Fruit fly (Drosophila melanogaster) whole organism, embryonic: ENCODE results near the gene VhaAC45RP.

Experiments
- ATbp ChIP-seq: fragments of 200-800 bp; sonication (Bioruptor generic); optimal IDR thresholded peaks from 2 replicates; lab custom pipeline; 2017; ENCODE audit warnings: missing biosample characterization, mild to moderate bottlenecking, missing genetic modification characterization, missing genetic modification reagents
- Awh ChIP-seq: fragments of 200-800 bp; sonication (Bioruptor generic); IDR thresholded peaks from 2 replicates; pipeline ENCODE4, ENCODE4 v1.3.6; 2022; ENCODE audit warnings: missing biosample characterization, missing genetic modification characterization
- Bdp1 ChIP-seq: fragments of 200-800 bp; sonication (Bioruptor generic); optimal IDR thresholded peaks from 3 replicates; lab custom pipeline; 2016; ENCODE audit warnings: missing biosample characterization, missing genetic modification characterization
- CG10431 ChIP-seq: fragments of 200-800 bp; sonication (Bioruptor generic); optimal IDR thresholded peaks from 3 replicates; lab custom pipeline; 2018; ENCODE audit warnings: missing biosample characterization, mild to moderate bottlenecking, missing genetic modification characterization
- CG11695 ChIP-seq: fragments of 200-800 bp; sonication (Bioruptor generic); IDR thresholded peaks from 3 replicates; pipeline ENCODE4 v1.3.6; 2022; ENCODE audit warnings: missing biosample characterization, missing genetic modification characterization
- CG12659 ChIP-seq: fragments of 200-800 bp; sonication (Bioruptor generic); optimal IDR thresholded peaks from 3 replicates; lab custom pipeline; 2017; ENCODE audit warnings: mild to moderate bottlenecking, missing biosample characterization, missing genetic modification reagents, missing genetic modification characterization
- CG13287 ChIP-seq: fragments of 200-800 bp; sonication (Bioruptor generic); IDR thresholded peaks from 2 replicates; pipeline ENCODE4 v1.3.6; 2022; ENCODE audit warnings: missing biosample characterization, missing genetic modification characterization; ENCODE audit not compliant: partially characterized antibody
- CG14860 ChIP-seq: fragments of 200-800 bp; sonication (Bioruptor generic); IDR thresholded peaks from 3 replicates; pipeline ENCODE4 v1.3.6; 2022; ENCODE audit warnings: missing biosample characterization, missing genetic modification characterization; ENCODE audit not compliant: partially characterized antibody
- CG17359 ChIP-seq: fragments of 200-800 bp; sonication (Bioruptor generic); optimal IDR thresholded peaks from 3 replicates; lab custom pipeline; 2018; ENCODE audit warnings: missing biosample characterization, mild to moderate bottlenecking, missing genetic modification characterization, moderate library complexity
- CG17829 ChIP-seq: fragments of 200-800 bp; optimal IDR thresholded peaks from 2 replicates; lab custom pipeline; 2019; ENCODE audit warnings: missing biosample characterization, mild to moderate bottlenecking, missing genetic modification characterization, moderate library complexity
- CG18011 ChIP-seq: fragments of 200-800 bp; sonication (Bioruptor generic); optimal IDR thresholded peaks from 2 replicates; lab custom pipeline; 2017; ENCODE audit warnings: missing biosample characterization, missing genetic modification characterization, mild to moderate bottlenecking, moderate library complexity, missing genotype
- CG3163 ChIP-seq: fragments of 200-800 bp; sonication (Bioruptor generic); optimal IDR thresholded peaks from 3 replicates; lab custom pipeline; 2016; ENCODE audit warnings: missing biosample characterization, missing genetic modification characterization
- CG3281 ChIP-seq: fragments of 200-800 bp; sonication (Bioruptor generic); optimal IDR thresholded peaks from 3 replicates; lab custom pipeline; 2017; ENCODE audit warnings: missing biosample characterization, mild to moderate bottlenecking, missing genetic modification characterization
- CG3847 ChIP-seq: fragments of 200-800 bp; sonication (Bioruptor generic); IDR thresholded peaks from 2 replicates; pipeline ENCODE4 v1.3.6; 2022; ENCODE audit warnings: missing biosample characterization, missing genetic modification characterization
- CG5245 ChIP-seq: fragments of 200-800 bp; sonication (Bioruptor generic); optimal IDR thresholded peaks from 3 replicates; lab custom pipeline; 2016; ENCODE audit warnings: missing biosample characterization, missing genetic modification characterization
- CG7271 ChIP-seq: fragments of 200-800 bp; sonication (Bioruptor generic); optimal IDR thresholded peaks from 2 replicates; lab custom pipeline; 2018; ENCODE audit warnings: missing biosample characterization, mild to moderate bottlenecking, missing genetic modification characterization, moderate library complexity
- CG8281 ChIP-seq: fragments of 200-800 bp; sonication (Bioruptor generic); optimal IDR thresholded peaks from 2 replicates; lab custom pipeline; 2018; ENCODE audit warnings: missing biosample characterization, mild to moderate bottlenecking, missing genetic modification characterization, moderate library complexity
- CG8944 ChIP-seq: fragments of 200-800 bp; sonication (Bioruptor generic); optimal IDR thresholded peaks from 3 replicates; lab custom pipeline; 2016; ENCODE audit warnings: missing biosample characterization, missing genetic modification characterization
- Chrac-16 ChIP-seq: fragments of 200-800 bp; sonication (Bioruptor generic); optimal IDR thresholded peaks from 3 replicates; lab custom pipeline; 2016; ENCODE audit warnings: missing biosample characterization, missing genetic modification characterization
- Dfd ChIP-seq, 2 experiments: fragments of >200 bp; optimal IDR thresholded peaks; 2 replicates each; lab custom pipeline; 2017; ENCODE audit warnings: missing biosample characterization in 2 of 2, missing genetic modification characterization in 2 of 2
- E2f1 ChIP-seq: fragments of 200-800 bp; sonication (Bioruptor generic); IDR thresholded peaks from 2 replicates; pipeline ENCODE4 v1.3.6; 2022; ENCODE audit warnings: missing biosample characterization, missing genetic modification characterization
- Elba2 ChIP-seq: fragments of 200-800 bp; sonication (Bioruptor generic); optimal IDR thresholded peaks from 3 replicates; lab custom pipeline; 2016; ENCODE audit warnings: missing biosample characterization, missing genetic modification characterization
- Fer2 ChIP-seq: fragments of 200-800 bp; sonication (Bioruptor generic); optimal IDR thresholded peaks from 2 replicates; lab custom pipeline; 2018; ENCODE audit warnings: missing biosample characterization, mild to moderate bottlenecking, missing genetic modification characterization, moderate library complexity
- H15 ChIP-seq: fragments of 200-800 bp; sonication (Bioruptor generic); IDR thresholded peaks from 3 replicates; pipeline ENCODE4 v1.3.6; 2022; ENCODE audit warnings: missing biosample characterization, missing genetic modification characterization
- Jarid2 ChIP-seq: fragments of 200-800 bp; sonication (Bioruptor generic); optimal IDR thresholded peaks from 3 replicates; lab custom pipeline; 2017; ENCODE audit warnings: mild to moderate bottlenecking, missing biosample characterization, missing genetic modification reagents, missing genetic modification characterization
- MBD-R2 ChIP-seq: fragments of 200-800 bp; sonication (Bioruptor generic); IDR thresholded peaks from 2 replicates; pipeline ENCODE4 v1.3.6; 2022; ENCODE audit warnings: missing biosample characterization, missing genetic modification characterization
- Med ChIP-seq: fragments of 200-800 bp; sonication (Bioruptor generic); peaks from one replicate; lab custom pipeline; 2016; ENCODE audit warnings: missing biosample characterization, missing genetic modification characterization, mild to moderate bottlenecking, inconsistent platforms, moderate library complexity
- NK7.1 ChIP-seq: fragments of 200-800 bp; sonication (Bioruptor generic); optimal IDR thresholded peaks from 3 replicates; lab custom pipeline; 2016; ENCODE audit warnings: missing biosample characterization, missing genetic modification characterization
- Nf-YC ChIP-seq: fragments of 200-800 bp; optimal IDR thresholded peaks from 3 replicates; lab custom pipeline; 2019; ENCODE audit warnings: missing biosample characterization, mild to moderate bottlenecking, missing genetic modification characterization, moderate library complexity
- Scr ChIP-seq: fragments of 200-800 bp; sonication (Bioruptor generic); IDR thresholded peaks from 2 replicates; pipeline ENCODE4 v1.3.6; 2022; ENCODE audit warnings: missing biosample characterization, missing genetic modification characterization; ENCODE audit not compliant: partially characterized antibody
- Ssrp ChIP-seq: fragments of 200-800 bp; sonication (Bioruptor generic); optimal IDR thresholded peaks from 2 replicates; lab custom pipeline; 2018; ENCODE audit warnings: missing biosample characterization, mild to moderate bottlenecking, missing genetic modification characterization, moderate library complexity
- bcd ChIP-seq: fragments of 200-800 bp; sonication (Bioruptor generic); optimal IDR thresholded peaks from 2 replicates; lab custom pipeline; 2017; ENCODE audit warnings: missing biosample characterization, mild to moderate bottlenecking, missing genetic modification characterization
- caup ChIP-seq: fragments of 200-800 bp; sonication (Bioruptor generic); optimal IDR thresholded peaks from 3 replicates; lab custom pipeline; 2017; ENCODE audit warnings: missing biosample characterization, mild to moderate bottlenecking, missing genetic modification characterization, moderate library complexity; ENCODE audit not compliant: severe bottlenecking
- crp ChIP-seq, 2 experiments: fragments of 200-800 bp; sonication (Bioruptor generic); optimal IDR thresholded peaks; 2 replicates in 1 of 2; 3 replicates in 1 of 2; lab custom pipeline; 2017; ENCODE audit warnings: missing biosample characterization in 2 of 2, missing genetic modification characterization in 2 of 2, mild to moderate bottlenecking in 1 of 2, moderate library complexity in 1 of 2
- cwo ChIP-seq: fragments of 200-800 bp; sonication (Bioruptor generic); optimal IDR thresholded peaks from 3 replicates; lab custom pipeline; 2017; ENCODE audit warnings: missing biosample characterization, missing genetic modification characterization, mild to moderate bottlenecking, moderate library complexity, missing genetic modification reagents
- esg ChIP-seq: fragments of 200-800 bp; sonication (Bioruptor generic); conservative IDR thresholded peaks from 2 replicates; pipeline ENCODE4 v1.3.6; 2022; ENCODE audit warnings: missing biosample characterization, missing genetic modification characterization
- fd96Cb ChIP-seq: fragments of 200-800 bp; sonication (Bioruptor generic); optimal IDR thresholded peaks from 2 replicates; lab custom pipeline; 2018; ENCODE audit warnings: missing biosample characterization, mild to moderate bottlenecking, missing genetic modification characterization, moderate library complexity
- grn ChIP-seq: fragments of 200-800 bp; sonication (Bioruptor generic); optimal IDR thresholded peaks from 3 replicates; lab custom pipeline; 2017; ENCODE audit warnings: missing biosample characterization, missing genetic modification characterization
- her ChIP-seq: fragments of 200-800 bp; sonication (Bioruptor generic); optimal IDR thresholded peaks from 2 replicates; lab custom pipeline; 2016; ENCODE audit warnings: missing biosample characterization, missing genetic modification characterization
- kay ChIP-seq: fragments of 200-800 bp; sonication (Bioruptor generic); optimal IDR thresholded peaks from 2 replicates; lab custom pipeline; 2016; ENCODE audit warnings: missing biosample characterization, missing genetic modification characterization
- maf-S ChIP-seq: fragments of 200-800 bp; sonication (Bioruptor generic); optimal IDR thresholded peaks from 2 replicates; lab custom pipeline; 2016; ENCODE audit warnings: missing biosample characterization, missing genetic modification characterization
- peb ChIP-seq: fragments of 200-800 bp; sonication (Bioruptor generic); IDR thresholded peaks from 2 replicates; pipeline ENCODE4 v1.3.6; 2022; ENCODE audit warnings: missing biosample characterization, missing genetic modification characterization
- prd ChIP-seq, 3 experiments: fragments of >200 bp in 2 of 3; fragments of 200-800 bp in 1 of 3; sonication (Bioruptor generic) in 1 of 3; optimal IDR thresholded peaks in 2 of 3; IDR thresholded peaks in 1 of 3; 2 replicates in 2 of 3; 3 replicates in 1 of 3; pipeline versions ENCODE4 v1.3.6 to Lab custom; 2017 to 2022; ENCODE audit warnings: missing biosample characterization in 1 of 3, missing genetic modification characterization in 1 of 3
- rib ChIP-seq: fragments of 200-800 bp; sonication (Bioruptor generic); IDR thresholded peaks from 2 replicates; pipeline ENCODE4 v1.3.6; 2022; ENCODE audit warnings: missing biosample characterization, missing genetic modification characterization
- ro ChIP-seq: fragments of 200-800 bp; sonication (Bioruptor generic); IDR thresholded peaks from 2 replicates; pipeline ENCODE4 v1.3.6; 2022; ENCODE audit warnings: missing biosample characterization, missing genetic modification characterization
- sna ChIP-seq: fragments of 200-800 bp; sonication (Bioruptor generic); IDR thresholded peaks from 2 replicates; pipeline ENCODE4 v1.3.6; 2022; ENCODE audit warnings: missing biosample characterization, missing genetic modification characterization; ENCODE audit not compliant: partially characterized antibody
- toy ChIP-seq: fragments of 200-800 bp; sonication (Bioruptor generic); IDR thresholded peaks from 2 replicates; pipeline ENCODE4 v1.3.6; 2022; ENCODE audit warnings: missing biosample characterization, missing genetic modification characterization
- unc-4 ChIP-seq: fragments of 200-800 bp; sonication (Bioruptor generic); IDR thresholded peaks from 2 replicates; pipeline ENCODE4 v1.3.6; 2022; ENCODE audit warnings: missing biosample characterization, missing genetic modification characterization; ENCODE audit not compliant: partially characterized antibody
- wdn ChIP-seq: fragments of 200-800 bp; sonication (Bioruptor generic); IDR thresholded peaks from 2 replicates; pipeline ENCODE4 v1.3.6; 2022; ENCODE audit warnings: missing biosample characterization, missing genetic modification characterization
- wor ChIP-seq: fragments of 200-800 bp; sonication (Bioruptor generic); IDR thresholded peaks from 2 replicates; pipeline ENCODE4 v1.3.6; 2022; ENCODE audit warnings: missing biosample characterization, missing genetic modification characterization
- yki ChIP-seq: fragments of >200 bp; optimal IDR thresholded peaks from 3 replicates; lab custom pipeline; 2018

VhaAC45RP gene

dm6 chr3R:30164162-30164561 lies 2.1 kb downstream of the VhaAC45RP start (continued):
- TF ChIP-seq ro (no peak), Bdp1 (GFP tag; lab: Kevin White, UChicago) (no peak), wor (GFP tag; lab: Robert Waterston, UW) (peak; percentile 50), H15 (GFP tag; lab: Robert Waterston, UW) (no peak), her (GFP tag; lab: Kevin White, UChicago) (no peak), kay (no peak), MBD-R2 (GFP tag; lab: Robert Waterston, UW) (no peak), sna (GFP tag; lab: Robert Waterston, UW) (no peak), bcd (GFP tag; lab: Kevin White, UChicago) (no peak), Nf-YC (no peak), crp (GFP tag; optimal IDR thresholded peaks at IDR 0.05; lab: Kevin White, UChicago) (no peak), cwo (GFP tag; lab: Kevin White, UChicago) (no peak), wdn (GFP tag; lab: Robert Waterston, UW) (no peak), Awh (GFP tag; lab: Robert Waterston, UW) (peak; percentile 34; the same call in 1 of the 2 replicates), grn (no peak), prd (optimal IDR thresholded peaks at IDR 0.05; lab: Kevin White, UChicago) (no peak), prd (GFP tag; IDR thresholded peaks at IDR 0.05; lab: Robert Waterston, UW) (peak; percentile 72; the same call in 2 of the 3 replicates), CG7271 (tag; lab: Kevin White, UChicago) (no peak), esg (GFP tag; lab: Robert Waterston, UW) (peak; percentile 45), CG17359 (tag; lab: Kevin White, UChicago) (peak; percentile 43), CG10431 (no peak), fd96Cb (tag; lab: Kevin White, UChicago) (peak; percentile 9), CG18011 (GFP tag; lab: Kevin White, UChicago) (no peak), rib (GFP tag; lab: Robert Waterston, UW) (no peak), CG3847 (GFP tag; lab: Robert Waterston, UW) (no peak), Med (GFP tag; lab: Kevin White, UChicago) (peak; percentile 81), CG8944 (GFP tag; lab: Kevin White, UChicago) (no peak), E2f1 (GFP tag; lab: Robert Waterston, UW) (peak; percentile 31; the same call in 1 of the 2 replicates), unc-4 (no peak), CG14860 (GFP tag; lab: Robert Waterston, UW) (no peak), toy (GFP tag; lab: Robert Waterston, UW) (no peak), NK7.1 (GFP tag; lab: Kevin White, UChicago) (no peak), Fer2 (tag; lab: Kevin White, UChicago) (no peak), Scr (no peak), CG11695 (GFP tag; lab: Robert Waterston, UW) (0 out of 3 replicates have a peak, but pooled peaks have one; percentile 12), Elba2 (GFP tag; lab: Kevin White, UChicago) (no peak), CG8281 (tag; lab: Kevin White, UChicago) (no peak), CG5245 (GFP tag; lab: Kevin White, UChicago) (no peak), Ssrp (tag; lab: Kevin White, UChicago) (no peak), CG3163 (no peak), maf-S (GFP tag; lab: Kevin White, UChicago) (no peak), Chrac-16 (no peak), caup (GFP tag; lab: Kevin White, UChicago) (no peak), CG3281 (GFP tag; lab: Kevin White, UChicago) (no peak), peb (GFP tag; lab: Robert Waterston, UW) (no peak), Jarid2 (GFP tag; lab: Kevin White, UChicago) (no peak), Dfd (GFP tag; optimal IDR thresholded peaks at IDR 0.05; lab: Kevin White, UChicago) (no peak), CG17829 (no peak), yki (lab: Kevin White, UChicago) (no peak), CG13287 (GFP tag; lab: Robert Waterston, UW) (no peak), CG12659 (no peak), ATbp (GFP tag; lab: Kevin White, UChicago) (peak; percentile 58)
